Worm (Caenorhabditis elegans) whole organism, L1 larva: ENCODE data around the gene Y46G5A.34.

Experiments
- aha-1 ChIP-seq: fragments of 150-350 bp; optimal IDR thresholded peaks from 2 replicates; lab custom pipeline; 2014; ENCODE audit warnings: missing biosample characterization, missing genetic modification characterization
- ama-1 ChIP-seq: fragments of 150-350 bp; optimal IDR thresholded peaks from 2 replicates; lab custom pipeline; 2014
- blmp-1 ChIP-seq: fragments of 150-350 bp; optimal IDR thresholded peaks from 2 replicates; lab custom pipeline; 2014; ENCODE audit warnings: missing biosample characterization, missing genetic modification characterization
- ceh-82 ChIP-seq, 3 experiments: fragments of 150-350 bp in 1 of 3; sonication (generic microtip) in 2 of 3; optimal IDR thresholded peaks; 2 replicates each; lab custom pipeline; 2014 to 2017; ENCODE audit warnings: missing biosample characterization in 3 of 3, missing genetic modification characterization in 3 of 3
- ceh-88 ChIP-seq: fragments of 200-800 bp; sonication (Bioruptor generic); IDR thresholded peaks from 2 replicates; pipeline ENCODE4 v1.3.6; 2022; ENCODE audit warnings: missing genetic modification characterization, missing compliant biosample characterization
- ces-1 ChIP-seq: fragments of 150-350 bp; optimal IDR thresholded peaks from 2 replicates; lab custom pipeline; 2014; ENCODE audit warnings: missing biosample characterization, missing genetic modification reagents, missing genetic modification characterization
- dpl-1 ChIP-seq, 3 experiments: fragments of 150-350 bp in 2 of 3; sonication (generic microtip) in 1 of 3; optimal IDR thresholded peaks; 2 replicates each; lab custom pipeline; 2014 to 2017; ENCODE audit warnings: missing biosample characterization in 3 of 3, missing genetic modification characterization in 3 of 3, missing genetic modification reagents in 3 of 3
- efl-1 ChIP-seq, 4 experiments: fragments of 150-350 bp; optimal IDR thresholded peaks in 3 of 4; peaks in 1 of 4; 1 replicate in 1 of 4; 2 replicates in 3 of 4; lab custom pipeline; 2014; ENCODE audit warnings: missing biosample characterization in 2 of 4, missing genetic modification characterization in 2 of 4, missing genetic modification reagents in 2 of 4
- efl-3 ChIP-seq: fragments of 200-800 bp; sonication (Bioruptor generic); optimal IDR thresholded peaks from 2 replicates; lab custom pipeline; 2018; ENCODE audit warnings: mild to moderate bottlenecking, missing genetic modification characterization, missing compliant biosample characterization
- elt-2 ChIP-seq: sonication (generic microtip); optimal IDR thresholded peaks from 2 replicates; lab custom pipeline; 2016; ENCODE audit warnings: missing genetic modification characterization, mild to moderate bottlenecking, inconsistent platforms, missing compliant biosample characterization, missing genetic modification reagents
- elt-3 ChIP-seq, 6 experiments: fragments of 150-350 bp in 1 of 6; sonication (generic microtip); optimal IDR thresholded peaks; 2 replicates each; lab custom pipeline; 2017 to 2018; ENCODE audit warnings: missing biosample characterization in 6 of 6, missing genetic modification characterization in 6 of 6, inconsistent platforms in 1 of 6
- fos-1 ChIP-seq: fragments of 150-350 bp; optimal IDR thresholded peaks from 2 replicates; lab custom pipeline; 2014; ENCODE audit warnings: missing biosample characterization, missing genetic modification characterization
- grh-1 ChIP-seq: fragments of 200-800 bp; sonication (Bioruptor generic); IDR thresholded peaks from 2 replicates; pipeline ENCODE4 v1.3.6; 2022; ENCODE audit warnings: missing genetic modification reagents, missing genetic modification characterization, missing compliant biosample characterization
- hlh-17 ChIP-seq: fragments of 200-800 bp; sonication (Bioruptor generic); optimal IDR thresholded peaks from 2 replicates; lab custom pipeline; 2018; ENCODE audit warnings: missing genetic modification characterization, mild to moderate bottlenecking, missing compliant biosample characterization, moderate library complexity, borderline replicate concordance
- hlh-4 ChIP-seq: sonication (generic microtip); optimal IDR thresholded peaks from 2 replicates; lab custom pipeline; 2016; ENCODE audit warnings: mild to moderate bottlenecking, missing genetic modification characterization, missing compliant biosample characterization
- hpl-2 ChIP-seq: fragments of 150-350 bp; optimal IDR thresholded peaks from 2 replicates; lab custom pipeline; 2014; ENCODE audit warnings: missing biosample characterization, missing genetic modification reagents, missing genetic modification characterization
- isw-1 ChIP-seq: fragments of 200-800 bp; sonication (Bioruptor generic); IDR thresholded peaks from 2 replicates; pipeline ENCODE4 v1.3.6; 2022; ENCODE audit warnings: missing genetic modification characterization, missing compliant biosample characterization
- lin-35 ChIP-seq, 2 experiments: fragments of 150-350 bp; optimal IDR thresholded peaks; 2 replicates each; lab custom pipeline; 2014; ENCODE audit warnings: missing biosample characterization in 2 of 2, missing genetic modification characterization in 2 of 2, missing genetic modification reagents in 2 of 2
- lir-3 ChIP-seq: sonication (generic microtip); optimal IDR thresholded peaks from 2 replicates; lab custom pipeline; 2016; ENCODE audit warnings: mild to moderate bottlenecking, missing genetic modification characterization, moderate library complexity, missing compliant biosample characterization; ENCODE audit not compliant: poor library complexity
- lsy-2 ChIP-seq, 2 experiments: fragments of 150-350 bp; optimal IDR thresholded peaks; 2 replicates each; lab custom pipeline; 2014; ENCODE audit warnings: missing biosample characterization in 2 of 2, missing genetic modification characterization in 2 of 2
- mab-9 ChIP-seq: fragments of 200-800 bp; sonication (Bioruptor generic); IDR thresholded peaks from 2 replicates; pipeline ENCODE4 v1.3.6; 2022; ENCODE audit warnings: missing genetic modification reagents, missing genetic modification characterization, missing compliant biosample characterization
- mdl-1 ChIP-seq, 2 experiments: fragments of 150-350 bp; optimal IDR thresholded peaks; 2 replicates each; lab custom pipeline; 2014 to 2017; ENCODE audit warnings: missing biosample characterization in 2 of 2, missing genetic modification characterization in 2 of 2, inconsistent platforms in 1 of 2
- nhr-11 ChIP-seq: fragments of 150-350 bp; optimal IDR thresholded peaks from 2 replicates; lab custom pipeline; 2014; ENCODE audit warnings: missing biosample characterization, missing genetic modification characterization
- nhr-12 ChIP-seq: sonication (generic microtip); optimal IDR thresholded peaks from 2 replicates; lab custom pipeline; 2017; ENCODE audit warnings: missing biosample characterization, missing genetic modification characterization
- nhr-19 ChIP-seq: fragments of 200-800 bp; sonication (Bioruptor generic); conservative IDR thresholded peaks from 2 replicates; pipeline ENCODE4 v1.3.6; 2022; ENCODE audit warnings: missing genetic modification characterization, missing compliant biosample characterization
- nhr-20 ChIP-seq: sonication (generic microtip); optimal IDR thresholded peaks from 2 replicates; lab custom pipeline; 2016; ENCODE audit warnings: mild to moderate bottlenecking, missing genetic modification characterization, missing compliant biosample characterization
- nhr-237 ChIP-seq: fragments of 150-350 bp; optimal IDR thresholded peaks from 2 replicates; lab custom pipeline; 2014; ENCODE audit warnings: missing biosample characterization, missing genetic modification characterization
- nhr-47 ChIP-seq: sonication (generic microtip); optimal IDR thresholded peaks from 2 replicates; lab custom pipeline; 2016; ENCODE audit warnings: mild to moderate bottlenecking, missing genetic modification characterization, moderate library complexity, missing compliant biosample characterization
- nhr-76 ChIP-seq: sonication (generic microtip); optimal IDR thresholded peaks from 2 replicates; lab custom pipeline; 2017; ENCODE audit warnings: missing biosample characterization, missing genetic modification characterization
- pqm-1 ChIP-seq: sonication (generic microtip); optimal IDR thresholded peaks from 3 replicates; lab custom pipeline; 2017; ENCODE audit warnings: missing biosample characterization, missing genetic modification characterization
- rnt-1 ChIP-seq: sonication (generic microtip); optimal IDR thresholded peaks from 2 replicates; lab custom pipeline; 2016; ENCODE audit warnings: mild to moderate bottlenecking, missing genetic modification characterization, moderate library complexity, missing compliant biosample characterization
- skn-1 ChIP-seq: fragments of 150-350 bp; optimal IDR thresholded peaks from 2 replicates; lab custom pipeline; 2014; ENCODE audit warnings: missing biosample characterization, missing genetic modification characterization
- snpc-4 ChIP-seq: fragments of 150-350 bp; optimal IDR thresholded peaks from 2 replicates; lab custom pipeline; 2014; ENCODE audit warnings: missing biosample characterization, missing genetic modification characterization
- snu-23 ChIP-seq: sonication (generic microtip); optimal IDR thresholded peaks from 2 replicates; lab custom pipeline; 2016; ENCODE audit warnings: missing genetic modification characterization, missing compliant biosample characterization
- sox-4 ChIP-seq: sonication (generic microtip); optimal IDR thresholded peaks from 2 replicates; lab custom pipeline; 2016; ENCODE audit warnings: missing genetic modification characterization, missing compliant biosample characterization
- sptf-1 ChIP-seq: fragments of 150-350 bp; optimal IDR thresholded peaks from 2 replicates; lab custom pipeline; 2014; ENCODE audit warnings: missing biosample characterization, missing genetic modification characterization
- sup-37 ChIP-seq: fragments of 200-800 bp; sonication (Bioruptor generic); optimal IDR thresholded peaks from 2 replicates; lab custom pipeline; 2018; ENCODE audit warnings: mild to moderate bottlenecking, missing genetic modification characterization, missing compliant biosample characterization
- swsn-7 ChIP-seq: sonication (generic microtip); optimal IDR thresholded peaks from 2 replicates; lab custom pipeline; 2016; ENCODE audit warnings: missing genetic modification characterization, missing compliant biosample characterization
- unc-130 ChIP-seq: fragments of 150-350 bp; optimal IDR thresholded peaks from 2 replicates; lab custom pipeline; 2017; ENCODE audit warnings: missing biosample characterization, missing genetic modification characterization, inconsistent platforms
- unc-62 ChIP-seq: fragments of 150-350 bp; optimal IDR thresholded peaks from 2 replicates; lab custom pipeline; 2014; ENCODE audit warnings: missing biosample characterization, missing genetic modification reagents, missing genetic modification characterization
- unc-86 ChIP-seq: sonication (generic microtip); optimal IDR thresholded peaks from 2 replicates; lab custom pipeline; 2016; ENCODE audit warnings: missing genetic modification characterization, missing compliant biosample characterization
- unc-98 ChIP-seq: fragments of 200-800 bp; sonication (Bioruptor generic); IDR thresholded peaks from 2 replicates; pipeline ENCODE4 v1.3.6; 2022; ENCODE audit warnings: missing genetic modification characterization, missing compliant biosample characterization
- zag-1 ChIP-seq: fragments of 150-350 bp; optimal IDR thresholded peaks from 2 replicates; lab custom pipeline; 2014; ENCODE audit warnings: missing biosample characterization, missing genetic modification characterization
- ztf-11 ChIP-seq, 2 experiments: sonication (generic microtip); optimal IDR thresholded peaks; 2 replicates each; lab custom pipeline; 2016 to 2017; ENCODE audit warnings: missing genetic modification characterization in 2 of 2, missing biosample characterization in 1 of 2, missing compliant biosample characterization in 1 of 2
- ztf-4 ChIP-seq: fragments of 150-350 bp; optimal IDR thresholded peaks from 2 replicates; lab custom pipeline; 2014; ENCODE audit warnings: missing biosample characterization, missing genetic modification characterization

Gene Y46G5A.34

DNA sequence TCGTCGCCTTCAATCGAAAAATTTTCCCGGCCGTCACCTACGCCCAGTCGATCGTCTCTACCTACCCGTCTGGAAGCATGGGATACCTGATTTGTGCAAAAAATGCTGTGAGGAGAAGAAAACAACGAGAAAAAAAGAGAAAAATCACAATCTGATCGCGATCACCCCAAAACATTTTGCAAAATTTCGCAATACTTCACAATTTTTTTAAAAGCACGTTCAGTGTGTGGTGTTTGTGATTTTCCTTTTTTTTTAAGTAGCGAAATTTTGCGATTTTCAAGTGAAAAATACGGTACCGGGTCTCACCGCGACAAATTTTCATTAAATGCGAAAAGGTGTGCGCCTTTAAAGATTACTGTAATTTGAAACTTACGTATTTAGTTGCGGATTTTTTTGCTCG is 33.2 kb downstream of the Y46G5A.34 start:
- TF ChIP-seq sup-37 (GFP tag; lab: Kevin White, UChicago) (no peak), ama-1 (lab: Kevin White, UChicago) (no peak), unc-86 (tag; lab: Kevin White, UChicago) (no peak), rnt-1 (tag; lab: Kevin White, UChicago) (no peak), skn-1 (tag; lab: Kevin White, UChicago) (no peak), nhr-76 (tag; lab: Kevin White, UChicago) (no peak), dpl-1 (GFP tag; optimal IDR thresholded peaks at IDR 0.05; lab: Kevin White, UChicago) (no peak), pqm-1 (no peak), grh-1 (no peak), zag-1 (no peak), ces-1 (GFP tag; lab: Kevin White, UChicago) (no peak), blmp-1 (tag; lab: Kevin White, UChicago) (no peak), snu-23 (GFP tag; lab: Kevin White, UChicago) (no peak), efl-3 (GFP tag; lab: Kevin White, UChicago) (no peak), nhr-47 (no peak), ztf-4 (tag; lab: Kevin White, UChicago) (no peak), elt-3 (tag; optimal IDR thresholded peaks at IDR 0.05; lab: Kevin White, UChicago) (no peak), hlh-4 (tag; lab: Kevin White, UChicago) (no peak)

DNA sequence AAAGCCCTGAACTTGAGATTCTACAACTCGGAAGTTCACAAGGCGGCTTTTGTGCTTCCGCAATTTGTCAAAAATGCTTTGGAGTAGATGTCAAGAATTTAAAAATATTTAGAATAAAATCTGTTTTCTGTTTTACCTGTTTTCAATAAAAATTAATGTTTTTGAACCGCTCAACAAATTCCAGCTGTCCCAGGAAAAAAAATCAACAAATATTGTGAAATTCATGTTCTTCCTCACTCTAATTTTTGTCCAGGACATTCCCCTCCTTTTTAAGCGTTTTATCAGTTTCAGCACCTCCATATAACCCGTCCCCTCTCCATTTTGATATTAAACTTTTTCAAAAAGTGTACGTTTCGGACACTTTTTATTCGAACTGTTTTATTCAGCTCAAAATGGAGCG is 34.2 kb downstream of the Y46G5A.34 start, which contains the start of gene Y46G5A.20:
Gene Y46G5A.20 (plus strand): TSS at position 301 of the 400 bp plus-strand sequence.
- TF ChIP-seq nhr-11 (tag; lab: Kevin White, UChicago) (no peak), nhr-12 (tag; lab: Kevin White, UChicago) (no peak), lir-3 (tag; lab: Kevin White, UChicago) (no peak), ceh-82 (tag; optimal IDR thresholded peaks at IDR 0.05; lab: Kevin White, UChicago) (no peak), snpc-4 (no peak), nhr-76 (tag; lab: Kevin White, UChicago) (no peak), fos-1 (tag; lab: Kevin White, UChicago) (no peak), sox-4 (tag; lab: Kevin White, UChicago) (no peak), mdl-1 (tag; optimal IDR thresholded peaks at IDR 0.05; lab: Kevin White, UChicago) (no peak), blmp-1 (tag; lab: Kevin White, UChicago) (no peak), nhr-20 (no peak), unc-130 (tag; lab: Kevin White, UChicago) (no peak), pqm-1 (no peak), swsn-7 (tag; lab: Kevin White, UChicago) (no peak), lsy-2 (tag; optimal IDR thresholded peaks at IDR 0.05; lab: Kevin White, UChicago) (no peak), hlh-17 (GFP tag; lab: Kevin White, UChicago) (no peak), hpl-2 (GFP tag; lab: Kevin White, UChicago) (no peak), lin-35 (GFP tag; optimal IDR thresholded peaks at IDR 0.05; lab: Kevin White, UChicago) (no peak), ceh-88 (GFP tag; lab: Robert Waterston, UW) (no peak), nhr-19 (GFP tag; lab: Robert Waterston, UW) (no peak)

DNA sequence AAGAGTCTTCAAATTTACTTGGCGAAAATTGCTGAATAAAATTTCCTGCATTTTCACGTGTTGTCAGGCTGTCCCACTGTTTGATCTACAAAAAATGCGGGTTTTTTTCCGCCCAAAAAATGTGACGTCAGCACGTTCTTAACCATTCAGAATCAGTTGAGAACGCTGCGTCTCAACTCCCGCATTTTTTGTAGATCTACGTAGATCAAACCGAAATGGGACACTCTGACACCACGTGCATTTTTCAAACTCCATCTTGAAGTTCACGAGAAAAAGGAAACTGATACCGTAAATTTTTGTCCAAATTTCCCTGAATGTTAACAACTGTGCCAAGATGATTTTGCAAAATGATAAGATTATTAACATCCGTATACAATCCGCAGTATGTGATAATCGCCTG is 36.8 kb downstream of the Y46G5A.34 start:
- TF ChIP-seq efl-3 (GFP tag; lab: Kevin White, UChicago): no peak
- no peak for TF ChIP-seq elt-2 (tag; lab: Kevin White, UChicago)
- TF ChIP-seq snpc-4: no peak
- TF ChIP-seq sptf-1 (tag; lab: Kevin White, UChicago): no peak
- TF ChIP-seq unc-98 (GFP tag; lab: Robert Waterston, UW): no peak
- TF ChIP-seq sox-4 (tag; lab: Kevin White, UChicago): no peak
- no peak for TF ChIP-seq ztf-11 (tag; optimal IDR thresholded peaks at IDR 0.05; lab: Kevin White, UChicago)
- TF ChIP-seq mab-9 (GFP tag; lab: Robert Waterston, UW): no peak
- TF ChIP-seq nhr-20: no peak
- TF ChIP-seq nhr-237 (tag; lab: Kevin White, UChicago): no peak
- no peak for TF ChIP-seq isw-1 (GFP tag; lab: Robert Waterston, UW)
- no peak for TF ChIP-seq efl-1 (optimal IDR thresholded peaks at IDR 0.05; lab: Kevin White, UChicago)
- TF ChIP-seq efl-1 (GFP tag; optimal IDR thresholded peaks at IDR 0.05 in 1 of 2; lab: Kevin White, UChicago): no peak
- no peak for TF ChIP-seq aha-1 (tag; lab: Kevin White, UChicago)
- no peak for TF ChIP-seq elt-3 (tag; optimal IDR thresholded peaks at IDR 0.05; lab: Kevin White, UChicago)
- no peak for TF ChIP-seq unc-62
- no peak for TF ChIP-seq mdl-1 (tag; optimal IDR thresholded peaks at IDR 0.05; lab: Kevin White, UChicago)
- no peak for TF ChIP-seq lsy-2 (tag; optimal IDR thresholded peaks at IDR 0.05; lab: Kevin White, UChicago)
